Worm (Caenorhabditis elegans): ENCODE results near the gene C27D8.1.

Gene C27D8.1

ce11 chrIV:12744713-12745112, 27.1 kb downstream of the C27D8.1 start, which contains the start of gene C36H8.1:
Gene C36H8.1, minus strand, starts transcription at chrIV:12744813.
- TF ChIP-seq ceh-36 (tag; optimal IDR thresholded peaks at IDR 0.05) (no peak), flt-1 (GFP tag; IDR thresholded peaks at IDR 0.05) (no peak), tbx-37 (GFP tag; conservative IDR thresholded peaks at IDR 0.05) (no peak), ama-1 (optimal IDR thresholded peaks at IDR 0.05) (no peak), B0310.2 (tag; optimal IDR thresholded peaks at IDR 0.05) (no peak), hmg-4 (GFP tag; optimal IDR thresholded peaks at IDR 0.05) (no peak), hmbx-1 (tag; optimal IDR thresholded peaks at IDR 0.05) (no peak), hnd-1 (tag; optimal IDR thresholded peaks at IDR 0.05) (no peak), tra-4 (tag; optimal IDR thresholded peaks at IDR 0.05) (no peak), F13C5.2 (tag; optimal IDR thresholded peaks at IDR 0.05) (no peak), ceh-13 (GFP tag; optimal IDR thresholded peaks at IDR 0.05) (no peak), aly-1 (tag; optimal IDR thresholded peaks at IDR 0.05) (no peak), tbx-11 (GFP tag; IDR thresholded peaks at IDR 0.05) (no peak), sea-1 (GFP tag; conservative IDR thresholded peaks at IDR 0.05) (no peak), ets-7 (tag; optimal IDR thresholded peaks at IDR 0.05) (no peak), pes-1 (GFP tag; IDR thresholded peaks at IDR 0.05) (no peak), scrt-1 (GFP tag; IDR thresholded peaks at IDR 0.05) (no peak)

- TF ChIP-seq hnd-1 (tag; optimal IDR thresholded peaks at IDR 0.05) (no peak), flt-1 (GFP tag; IDR thresholded peaks at IDR 0.05) (no peak), ets-7 (tag; optimal IDR thresholded peaks at IDR 0.05) (no peak), tbx-11 (GFP tag; IDR thresholded peaks at IDR 0.05) (no peak), scrt-1 (GFP tag; IDR thresholded peaks at IDR 0.05) (no peak), tbx-37 (GFP tag; conservative IDR thresholded peaks at IDR 0.05) (no peak), hmbx-1 (tag; optimal IDR thresholded peaks at IDR 0.05) (no peak)
These were observed 28.7 kb downstream of the C27D8.1 start, which contains the start of gene inx-6 for ce11 chrIV:12746284-12746683. Gene inx-6, plus strand, starts transcription at chrIV:12746584.

- TF ChIP-seq ceh-13 (GFP tag; optimal IDR thresholded peaks at IDR 0.05) (no peak), scrt-1 (GFP tag; IDR thresholded peaks at IDR 0.05) (no peak), hnd-1 (tag; optimal IDR thresholded peaks at IDR 0.05) (no peak), ama-1 (optimal IDR thresholded peaks at IDR 0.05) (no peak), tbx-37 (GFP tag; conservative IDR thresholded peaks at IDR 0.05) (no peak), hmbx-1 (tag; optimal IDR thresholded peaks at IDR 0.05) (no peak), F13C5.2 (tag; optimal IDR thresholded peaks at IDR 0.05) (no peak), tra-4 (tag; optimal IDR thresholded peaks at IDR 0.05) (no peak)
These were observed 31.1 kb downstream of the C27D8.1 start for ce11 chrIV:12748760-12749159.

ce11 chrIV:12754170-12754569, 36.5 kb downstream of the C27D8.1 start:
- no peak for TF ChIP-seq ets-7 (tag; optimal IDR thresholded peaks at IDR 0.05)
- TF ChIP-seq hmbx-1 (tag; optimal IDR thresholded peaks at IDR 0.05), result no peak
- TF ChIP-seq hmg-4 (GFP tag; optimal IDR thresholded peaks at IDR 0.05), result no peak
- TF ChIP-seq tbx-37 (GFP tag; conservative IDR thresholded peaks at IDR 0.05), result no peak
- TF ChIP-seq sea-1 (GFP tag; conservative IDR thresholded peaks at IDR 0.05), result no peak
- no peak for TF ChIP-seq pes-1 (GFP tag; IDR thresholded peaks at IDR 0.05)
- no peak for TF ChIP-seq B0310.2 (tag; optimal IDR thresholded peaks at IDR 0.05)
- TF ChIP-seq hnd-1 (tag; optimal IDR thresholded peaks at IDR 0.05), result no peak
- TF ChIP-seq F13C5.2 (tag; optimal IDR thresholded peaks at IDR 0.05), result no peak
- no peak for TF ChIP-seq aly-1 (tag; optimal IDR thresholded peaks at IDR 0.05)
- TF ChIP-seq flt-1 (GFP tag; IDR thresholded peaks at IDR 0.05), result no peak
- TF ChIP-seq tra-4 (tag; optimal IDR thresholded peaks at IDR 0.05), result no peak
- TF ChIP-seq tbx-11 (GFP tag; IDR thresholded peaks at IDR 0.05), result no peak
- no peak for TF ChIP-seq ceh-13 (GFP tag; optimal IDR thresholded peaks at IDR 0.05)
- no peak for TF ChIP-seq ama-1 (optimal IDR thresholded peaks at IDR 0.05)
- TF ChIP-seq scrt-1 (GFP tag; IDR thresholded peaks at IDR 0.05), result no peak
- TF ChIP-seq ceh-36 (tag; optimal IDR thresholded peaks at IDR 0.05), result no peak

- TF ChIP-seq F13C5.2 (tag; optimal IDR thresholded peaks at IDR 0.05) (no peak), sea-1 (GFP tag; conservative IDR thresholded peaks at IDR 0.05) (no peak), pes-1 (GFP tag; IDR thresholded peaks at IDR 0.05) (no peak), tbx-11 (GFP tag; IDR thresholded peaks at IDR 0.05) (no peak), aly-1 (tag; optimal IDR thresholded peaks at IDR 0.05) (no peak), tra-4 (tag; optimal IDR thresholded peaks at IDR 0.05) (no peak), ceh-13 (GFP tag; optimal IDR thresholded peaks at IDR 0.05) (no peak), scrt-1 (GFP tag; IDR thresholded peaks at IDR 0.05) (no peak), hmg-4 (GFP tag; optimal IDR thresholded peaks at IDR 0.05) (no peak), hmbx-1 (tag; optimal IDR thresholded peaks at IDR 0.05) (no peak), tbx-37 (GFP tag; conservative IDR thresholded peaks at IDR 0.05) (no peak), ets-7 (tag; optimal IDR thresholded peaks at IDR 0.05) (no peak)
These were observed 38.0 kb downstream of the C27D8.1 start for ce11 chrIV:12755641-12756040.

- TF ChIP-seq F13C5.2 (tag; optimal IDR thresholded peaks at IDR 0.05) (no peak), aly-1 (tag; optimal IDR thresholded peaks at IDR 0.05) (no peak), flt-1 (GFP tag; IDR thresholded peaks at IDR 0.05) (no peak), tra-4 (tag; optimal IDR thresholded peaks at IDR 0.05) (no peak), sea-1 (GFP tag; conservative IDR thresholded peaks at IDR 0.05) (no peak), ceh-36 (tag; optimal IDR thresholded peaks at IDR 0.05) (no peak), tbx-11 (GFP tag; IDR thresholded peaks at IDR 0.05) (no peak)
These were observed 39.8 kb downstream of the C27D8.1 start, which contains the start of gene flp-9 for ce11 chrIV:12757470-12757869. Gene flp-9, minus strand, starts transcription at chrIV:12757570.

- TF ChIP-seq tbx-37 (GFP tag; conservative IDR thresholded peaks at IDR 0.05) (no peak), B0310.2 (tag; optimal IDR thresholded peaks at IDR 0.05) (no peak), scrt-1 (GFP tag; IDR thresholded peaks at IDR 0.05) (no peak), ets-7 (tag; optimal IDR thresholded peaks at IDR 0.05) (no peak), hnd-1 (tag; optimal IDR thresholded peaks at IDR 0.05) (no peak), tbx-11 (GFP tag; IDR thresholded peaks at IDR 0.05) (no peak), hmg-4 (GFP tag; optimal IDR thresholded peaks at IDR 0.05) (no peak), hmbx-1 (tag; optimal IDR thresholded peaks at IDR 0.05) (no peak), ceh-13 (GFP tag; optimal IDR thresholded peaks at IDR 0.05) (no peak), pes-1 (GFP tag; IDR thresholded peaks at IDR 0.05) (no peak), flt-1 (GFP tag; IDR thresholded peaks at IDR 0.05) (no peak), ceh-36 (tag; optimal IDR thresholded peaks at IDR 0.05) (no peak)
These were observed 45.2 kb downstream of the C27D8.1 start for ce11 chrIV:12762782-12763181.

- TF ChIP-seq B0310.2 (tag; optimal IDR thresholded peaks at IDR 0.05), result no peak
- TF ChIP-seq flt-1 (GFP tag; IDR thresholded peaks at IDR 0.05), result no peak
- TF ChIP-seq ama-1 (optimal IDR thresholded peaks at IDR 0.05), result no peak
- no peak for TF ChIP-seq hmbx-1 (tag; optimal IDR thresholded peaks at IDR 0.05)
- no peak for TF ChIP-seq tbx-11 (GFP tag; IDR thresholded peaks at IDR 0.05)
- no peak for TF ChIP-seq F13C5.2 (tag; optimal IDR thresholded peaks at IDR 0.05)
- no peak for TF ChIP-seq ets-7 (tag; optimal IDR thresholded peaks at IDR 0.05)
- TF ChIP-seq hmg-4 (GFP tag; optimal IDR thresholded peaks at IDR 0.05), result no peak
- TF ChIP-seq tbx-37 (GFP tag; conservative IDR thresholded peaks at IDR 0.05), result no peak
- TF ChIP-seq tra-4 (tag; optimal IDR thresholded peaks at IDR 0.05), result no peak
- no peak for TF ChIP-seq scrt-1 (GFP tag; IDR thresholded peaks at IDR 0.05)
- TF ChIP-seq hnd-1 (tag; optimal IDR thresholded peaks at IDR 0.05), result no peak
- no peak for TF ChIP-seq pes-1 (GFP tag; IDR thresholded peaks at IDR 0.05)
- no peak for TF ChIP-seq ceh-36 (tag; optimal IDR thresholded peaks at IDR 0.05)
- TF ChIP-seq aly-1 (tag; optimal IDR thresholded peaks at IDR 0.05), result no peak
- no peak for TF ChIP-seq sea-1 (GFP tag; conservative IDR thresholded peaks at IDR 0.05)
- no peak for TF ChIP-seq ceh-13 (GFP tag; optimal IDR thresholded peaks at IDR 0.05)
These were observed 47.4 kb downstream of the C27D8.1 start, which contains the start of gene ZK897.10 for ce11 chrIV:12765067-12765466. Gene ZK897.10, plus strand, starts transcription at chrIV:12765351.
